Worm (Caenorhabditis elegans) whole organism, L3 larva: ENCODE data around the gene rfp-1.

Source experiments
- ceh-28 ChIP-seq: fragments of 150-350 bp; optimal IDR thresholded peaks from 2 replicates; lab custom pipeline; 2014; ENCODE audit warnings: missing biosample characterization, missing genetic modification reagents, missing genetic modification characterization
- fkh-10 ChIP-seq: sonication (generic microtip); optimal IDR thresholded peaks from 2 replicates; lab custom pipeline; 2017; ENCODE audit warnings: missing biosample characterization, missing genetic modification reagents, missing genetic modification characterization
- lsy-12 ChIP-seq: sonication (generic microtip); optimal IDR thresholded peaks from 2 replicates; lab custom pipeline; 2016; ENCODE audit warnings: mild to moderate bottlenecking, missing genetic modification characterization, missing compliant biosample characterization
- nhr-43 ChIP-seq: sonication (generic microtip); optimal IDR thresholded peaks from 2 replicates; lab custom pipeline; 2016; ENCODE audit warnings: mild to moderate bottlenecking, missing genetic modification characterization, missing compliant biosample characterization; ENCODE audit not compliant: poor library complexity, severe bottlenecking
- skn-1 ChIP-seq: fragments of 150-350 bp; optimal IDR thresholded peaks from 2 replicates; lab custom pipeline; 2014; ENCODE audit warnings: missing biosample characterization, missing genetic modification characterization
- snpc-4 ChIP-seq: fragments of 150-350 bp; optimal IDR thresholded peaks from 2 replicates; lab custom pipeline; 2014; ENCODE audit warnings: missing biosample characterization, missing genetic modification characterization
- unc-62 ChIP-seq: fragments of 150-350 bp; sonication (generic microtip); optimal IDR thresholded peaks from 4 replicates; lab custom pipeline; 2014; ENCODE audit warnings: missing biosample characterization, missing genetic modification reagents, missing genetic modification characterization
- ztf-11 ChIP-seq: fragments of 150-350 bp; optimal IDR thresholded peaks from 2 replicates; lab custom pipeline; 2014; ENCODE audit warnings: missing biosample characterization, missing genetic modification characterization

DNA sequence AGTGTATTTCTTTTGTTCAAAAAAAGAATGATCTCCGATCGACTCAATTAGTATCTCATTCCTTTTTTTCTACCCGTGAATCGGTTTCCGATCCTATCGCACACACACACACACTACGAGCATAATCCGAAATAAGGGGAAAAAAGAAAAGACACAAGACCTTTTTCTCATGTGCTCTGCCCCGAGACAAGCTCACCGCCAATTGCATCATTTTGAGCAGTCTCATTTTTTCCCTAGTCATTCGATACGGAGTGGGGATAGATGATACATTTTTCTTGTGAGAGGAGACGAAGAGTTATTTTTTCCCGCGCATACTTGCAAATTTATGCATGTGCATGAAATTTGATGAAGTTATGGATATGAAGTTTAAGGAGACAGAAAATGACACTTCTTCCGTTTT is 33.9 kb downstream of the rfp-1 start:
- TF ChIP-seq ceh-28: no peak
- no peak for TF ChIP-seq unc-62 (GFP tag; lab: Kevin White, UChicago)
- TF ChIP-seq nhr-43 (tag; lab: Kevin White, UChicago): no peak
- TF ChIP-seq fkh-10 (GFP tag; lab: Kevin White, UChicago): peak; percentile 29
- TF ChIP-seq ztf-11 (tag; lab: Kevin White, UChicago): no peak
- no peak for TF ChIP-seq snpc-4 (tag; lab: Kevin White, UChicago)
- no peak for TF ChIP-seq skn-1 (tag; lab: Kevin White, UChicago)
- no peak for TF ChIP-seq lsy-12 (tag; lab: Kevin White, UChicago)
